Fruit fly (Drosophila melanogaster) whole organism, pupa: ENCODE results near the gene Naxd.

Source experiments
- CG10348 ChIP-seq: fragments of 200-800 bp; sonication (Bioruptor generic); IDR thresholded peaks from 2 replicates; pipeline ENCODE4 v1.3.6; 2022; ENCODE audit warnings: missing biosample characterization, missing genetic modification characterization
- CG4496 ChIP-seq: fragments of 200-800 bp; sonication (Bioruptor generic); IDR thresholded peaks from 3 replicates; pipeline ENCODE4 v1.3.6; 2022; ENCODE audit warnings: missing biosample characterization, missing genetic modification characterization
- CG9948 ChIP-seq: fragments of 200-800 bp; sonication (Bioruptor generic); optimal IDR thresholded peaks from 2 replicates; lab custom pipeline; 2018; ENCODE audit warnings: missing biosample characterization, mild to moderate bottlenecking, missing genetic modification characterization, moderate library complexity
- Pif1B ChIP-seq: fragments of 200-800 bp; sonication (Bioruptor generic); optimal IDR thresholded peaks from 3 replicates; lab custom pipeline; 2016; ENCODE audit warnings: missing biosample characterization, missing genetic modification characterization

dm6 chr3L:19071173-19071844 is 26.2 kb downstream of the Naxd start:
- TF ChIP-seq CG4496 (GFP tag; lab: Robert Waterston, UW) (0 out of 3 replicates have a peak, but pooled peaks have one; percentile 22), CG10348 (GFP tag; lab: Robert Waterston, UW) (no peak), CG9948 (tag; lab: Kevin White, UChicago) (no peak), Pif1B (GFP tag; lab: Kevin White, UChicago) (no peak)
